Fruit fly (Drosophila melanogaster): ENCODE data around the gene chinmo.

Gene chinmo

DNA sequence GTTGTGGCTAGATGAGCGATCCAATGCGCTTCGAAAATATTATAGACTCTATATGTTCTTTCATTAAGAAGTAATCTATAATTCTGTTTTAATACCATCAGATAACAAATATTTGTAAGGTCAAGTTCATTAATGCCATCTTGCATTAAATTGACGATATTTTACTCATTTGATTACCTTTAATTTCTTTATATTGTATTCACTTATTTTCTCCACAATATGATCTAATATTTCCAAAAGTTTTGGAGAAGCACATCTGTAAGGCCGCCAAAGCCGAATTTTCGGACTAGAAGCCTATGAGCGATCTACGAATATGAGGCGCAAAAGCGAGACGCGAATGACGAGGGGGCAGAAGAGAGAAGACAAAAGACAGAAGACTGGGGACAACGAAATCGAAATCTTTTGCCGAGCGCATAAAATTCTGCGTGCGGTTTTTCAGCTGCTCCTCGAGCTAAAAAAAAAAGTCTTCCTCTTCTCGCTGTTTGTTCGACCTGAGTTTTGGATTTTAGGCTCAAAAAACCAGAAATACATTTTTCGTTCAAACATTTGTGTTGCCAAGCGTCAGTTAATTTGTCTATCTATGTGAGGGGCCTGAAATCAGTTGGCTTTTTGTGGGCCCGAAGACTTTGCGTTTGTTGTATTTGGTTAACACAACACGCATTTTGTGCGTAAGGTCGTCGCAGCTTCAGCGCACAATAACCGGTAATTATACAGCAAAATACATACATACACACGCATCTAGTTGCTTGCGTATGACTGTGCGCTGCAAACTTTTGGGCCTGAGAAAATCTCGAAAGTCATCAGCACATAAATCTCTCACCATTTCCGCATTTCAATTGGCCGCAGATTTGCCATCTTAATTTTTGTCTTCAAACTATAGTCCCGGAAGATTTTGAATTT lies 12.2 kb upstream of the chinmo start (continued):
- TF ChIP-seq Sry-β (GFP tag; optimal IDR thresholded peaks at IDR 0.05) (peak; percentile 56), Ravus (GFP tag; IDR thresholded peaks at IDR 0.05) (peak; percentile 96), CG6791 (GFP tag; IDR thresholded peaks at IDR 0.05; ENCODE audit: partially characterized antibody) (no peak), Tbp (GFP tag; optimal IDR thresholded peaks at IDR 0.05) (no peak), seq (GFP tag; IDR thresholded peaks at IDR 0.05) (peak; percentile 99), Dip2 (GFP tag; IDR thresholded peaks at IDR 0.05) (peak; percentile 82), CG3995 (GFP tag; optimal IDR thresholded peaks at IDR 0.05) (peak; percentile 84), CG3407 (GFP tag; optimal IDR thresholded peaks at IDR 0.05) (peak; percentile 94), CG7745 (tag; optimal IDR thresholded peaks at IDR 0.05) (no peak), Hmr (GFP tag; optimal IDR thresholded peaks at IDR 0.05) (peak; percentile 99), CG13287 (GFP tag; IDR thresholded peaks at IDR 0.05; ENCODE audit: partially characterized antibody) (no peak), CG11456 (GFP tag; IDR thresholded peaks at IDR 0.05) (peak; percentile 97), gsb-n (tag; optimal IDR thresholded peaks at IDR 0.05) (peak; percentile 94), maf-S (GFP tag; optimal IDR thresholded peaks at IDR 0.05) (peak; percentile 98), CG12744 (GFP tag; optimal IDR thresholded peaks at IDR 0.05) (peak; percentile 98), CG10565 (GFP tag; optimal IDR thresholded peaks at IDR 0.05) (peak; percentile 89), Nf-YC (tag; optimal IDR thresholded peaks at IDR 0.05) (peak; percentile 90), CG17385 (GFP tag; optimal IDR thresholded peaks at IDR 0.05) (peak; percentile 96), danr (GFP tag; IDR thresholded peaks at IDR 0.05) (peak; percentile 99), CG14014 (GFP tag; IDR thresholded peaks at IDR 0.05) (peak; percentile 97), ash1 (GFP tag; optimal IDR thresholded peaks at IDR 0.05) (peak; percentile 68), CG10959 (GFP tag; IDR thresholded peaks at IDR 0.05) (peak; percentile 80), CG34422 (GFP tag; IDR thresholded peaks at IDR 0.05) (peak; percentile 98), Atf6 (GFP tag; IDR thresholded peaks at IDR 0.05) (peak; percentile 99), lilli (GFP tag; optimal IDR thresholded peaks at IDR 0.05) (peak; percentile 99), CG8924 (tag; optimal IDR thresholded peaks at IDR 0.05) (peak; percentile 99), grau (tag; optimal IDR thresholded peaks at IDR 0.05) (peak; percentile 99), lola (GFP tag; optimal IDR thresholded peaks at IDR 0.05) (peak in 1 of 3 experiments; percentile 89), BtbVII (GFP tag; optimal IDR thresholded peaks at IDR 0.05) (peak; percentile 99), CG2116 (GFP tag; optimal IDR thresholded peaks at IDR 0.05) (peak; percentile 86), CG17612 (GFP tag; IDR thresholded peaks at IDR 0.05) (peak; percentile 94), zf30C (GFP tag; optimal IDR thresholded peaks at IDR 0.05) (no peak), H15 (GFP tag; IDR thresholded peaks at IDR 0.05) (peak; percentile 98), CG17361 (GFP tag; IDR thresholded peaks at IDR 0.05) (peak; percentile 98), sima (GFP tag; optimal IDR thresholded peaks at IDR 0.05) (peak; percentile 93), H2.0 (GFP tag; IDR thresholded peaks at IDR 0.05) (peak; percentile 95), zfh1 (GFP tag; IDR thresholded peaks at IDR 0.05) (peak; percentile 92), odd (GFP tag; optimal IDR thresholded peaks at IDR 0.05) (peak; percentile 99), twi (tag; optimal IDR thresholded peaks at IDR 0.05) (peak; percentile 96), eve (GFP tag; optimal IDR thresholded peaks at IDR 0.05) (peak in 1 of 2 experiments; percentile 98), tin (GFP tag; optimal IDR thresholded peaks at IDR 0.05) (peak; percentile 98), CG15514 (GFP tag; optimal IDR thresholded peaks at IDR 0.05) (peak; percentile 93), trh (GFP tag; optimal IDR thresholded peaks at IDR 0.05) (peak; percentile 96), CG2199 (GFP tag; IDR thresholded peaks at IDR 0.05) (peak; percentile 79; the same call in 1 of the 3 replicates), onecut (GFP tag; IDR thresholded peaks at IDR 0.05) (peak; percentile 91), dysf (GFP tag; IDR thresholded peaks at IDR 0.05) (peak; percentile 100), CG18011 (GFP tag; optimal IDR thresholded peaks at IDR 0.05) (peak; percentile 89), CG3281 (GFP tag; optimal IDR thresholded peaks at IDR 0.05) (peak; percentile 99), CG15073 (GFP tag; optimal IDR thresholded peaks at IDR 0.05) (peak; percentile 83)
